Worm (Caenorhabditis elegans) whole organism, L4 larva: ENCODE measurements around the gene abu-6.

Experiments
- F10B5.3 ChIP-seq: sonication (generic microtip); optimal IDR thresholded peaks from 2 replicates; lab custom pipeline; 2016; ENCODE audit warnings: mild to moderate bottlenecking, missing genetic modification characterization, missing compliant biosample characterization
- F26F4.8 ChIP-seq: fragments of 200-800 bp; sonication (Bioruptor generic); conservative IDR thresholded peaks from 2 replicates; pipeline ENCODE4 v1.3.6; 2022; ENCODE audit warnings: missing genetic modification characterization, missing compliant biosample characterization
- F37D6.2 ChIP-seq: sonication (generic microtip); optimal IDR thresholded peaks from 2 replicates; lab custom pipeline; 2016; ENCODE audit warnings: mild to moderate bottlenecking, missing genetic modification characterization, missing compliant biosample characterization
- F44E2.7 ChIP-seq: fragments of 200-800 bp; sonication (Bioruptor generic); IDR thresholded peaks from 2 replicates; pipeline ENCODE4 v2.1.2; 2022; ENCODE audit warnings: missing genetic modification characterization, missing compliant biosample characterization
- F49E8.2 ChIP-seq: sonication (generic microtip); optimal IDR thresholded peaks from 2 replicates; lab custom pipeline; 2016; ENCODE audit warnings: missing compliant biosample characterization, mild to moderate bottlenecking, missing genetic modification characterization, borderline replicate concordance
- T20F7.1 ChIP-seq: fragments of 200-800 bp; sonication (Bioruptor generic); optimal IDR thresholded peaks from 2 replicates; lab custom pipeline; 2018; ENCODE audit warnings: mild to moderate bottlenecking, missing genetic modification characterization, missing compliant biosample characterization
- T26A8.4 ChIP-seq: fragments of 200-800 bp; sonication (Bioruptor generic); IDR thresholded peaks from 2 replicates; pipeline ENCODE4 v1.3.6; 2022; ENCODE audit warnings: missing genetic modification characterization, missing compliant biosample characterization
- Y75B8A.6 ChIP-seq: fragments of 200-800 bp; sonication (Bioruptor generic); IDR thresholded peaks from 2 replicates; pipeline ENCODE4 v1.3.6; 2022; ENCODE audit warnings: missing genetic modification reagents, missing genetic modification characterization, missing compliant biosample characterization
- ZK337.2 ChIP-seq: fragments of 200-800 bp; sonication (Bioruptor generic); IDR thresholded peaks from 2 replicates; pipeline ENCODE4 v1.3.6; 2022; ENCODE audit warnings: missing genetic modification reagents, missing genetic modification characterization, missing compliant biosample characterization
- arid-1 ChIP-seq: fragments of 200-800 bp; sonication (Bioruptor generic); conservative IDR thresholded peaks from 2 replicates; pipeline ENCODE4 v1.3.6; 2022; ENCODE audit warnings: missing genetic modification reagents, missing genetic modification characterization, missing compliant biosample characterization
- ceh-20 ChIP-seq: fragments of 200-800 bp; sonication (Bioruptor generic); IDR thresholded peaks from 2 replicates; pipeline ENCODE4 v1.3.6; 2022; ENCODE audit warnings: missing genetic modification reagents, missing genetic modification characterization, missing compliant biosample characterization
- ceh-28 ChIP-seq: fragments of 150-350 bp; optimal IDR thresholded peaks from 2 replicates; lab custom pipeline; 2014; ENCODE audit warnings: missing biosample characterization, missing genetic modification reagents, missing genetic modification characterization
- ceh-44 ChIP-seq: fragments of 200-800 bp; sonication (Bioruptor generic); IDR thresholded peaks from 2 replicates; pipeline ENCODE4 v1.3.6; 2022; ENCODE audit warnings: missing genetic modification reagents, missing genetic modification characterization, missing compliant biosample characterization
- ceh-82 ChIP-seq: sonication (generic microtip); optimal IDR thresholded peaks from 2 replicates; lab custom pipeline; 2017; ENCODE audit warnings: missing biosample characterization, missing genetic modification characterization
- ces-1 ChIP-seq: fragments of 150-350 bp; sonication (generic microtip); optimal IDR thresholded peaks from 4 replicates; lab custom pipeline; 2014; ENCODE audit warnings: missing biosample characterization, missing genetic modification reagents, missing genetic modification characterization
- daf-19 ChIP-seq: fragments of 200-800 bp; sonication (Bioruptor generic); conservative IDR thresholded peaks from 2 replicates; pipeline ENCODE4 v1.3.6; 2022; ENCODE audit warnings: missing genetic modification characterization, missing compliant biosample characterization
- daf-8 ChIP-seq: fragments of 200-800 bp; sonication (Bioruptor generic); IDR thresholded peaks from 2 replicates; pipeline ENCODE4 v1.3.6; 2022; ENCODE audit warnings: missing genetic modification characterization, missing compliant biosample characterization
- dmd-6 ChIP-seq: fragments of 200-800 bp; sonication (Bioruptor generic); IDR thresholded peaks from 2 replicates; pipeline ENCODE4 v1.3.6; 2022; ENCODE audit warnings: missing genetic modification reagents, missing genetic modification characterization, missing compliant biosample characterization
- dmd-8 ChIP-seq: fragments of 200-800 bp; sonication (Bioruptor generic); IDR thresholded peaks from 2 replicates; pipeline ENCODE4 v1.3.6; 2022; ENCODE audit warnings: missing genetic modification characterization, missing compliant biosample characterization
- dpl-1 ChIP-seq: fragments of 150-350 bp; optimal IDR thresholded peaks from 2 replicates; lab custom pipeline; 2014; ENCODE audit warnings: missing biosample characterization, missing genetic modification reagents, missing genetic modification characterization
- dve-1 ChIP-seq: sonication (generic microtip); optimal IDR thresholded peaks from 2 replicates; lab custom pipeline; 2017; ENCODE audit warnings: antibody characterized with exemption, mild to moderate bottlenecking, missing genetic modification characterization, missing compliant biosample characterization; ENCODE audit not compliant: insufficient read depth
- egl-27 ChIP-seq: sonication (generic microtip); optimal IDR thresholded peaks from 3 replicates; lab custom pipeline; 2017; ENCODE audit warnings: missing biosample characterization, missing genetic modification reagents, missing genetic modification characterization
- egl-43 ChIP-seq: fragments of 200-800 bp; sonication (Bioruptor generic); IDR thresholded peaks from 2 replicates; pipeline ENCODE4 v1.3.6; 2022; ENCODE audit warnings: missing genetic modification reagents, missing genetic modification characterization, missing compliant biosample characterization
- fkh-10 ChIP-seq: fragments of 150-350 bp; optimal IDR thresholded peaks from 2 replicates; lab custom pipeline; 2014; ENCODE audit warnings: missing biosample characterization, missing genetic modification reagents, missing genetic modification characterization
- lin-1 ChIP-seq: fragments of 200-800 bp; sonication (Bioruptor generic); IDR thresholded peaks from 2 replicates; pipeline ENCODE4 v1.3.6; 2022; ENCODE audit warnings: missing genetic modification reagents, missing genetic modification characterization, missing compliant biosample characterization
- lin-29 ChIP-seq: fragments of 200-800 bp; sonication (Bioruptor generic); IDR thresholded peaks from 2 replicates; pipeline ENCODE4 v1.3.6; 2022; ENCODE audit warnings: missing genetic modification reagents, missing genetic modification characterization, missing compliant biosample characterization
- lir-3 ChIP-seq: sonication (generic microtip); optimal IDR thresholded peaks from 2 replicates; lab custom pipeline; 2016; ENCODE audit warnings: mild to moderate bottlenecking, missing genetic modification characterization, missing compliant biosample characterization
- mes-2 ChIP-seq: sonication (generic microtip); optimal IDR thresholded peaks from 2 replicates; lab custom pipeline; 2016; ENCODE audit warnings: missing genotype, mild to moderate bottlenecking, missing genetic modification characterization, missing compliant biosample characterization; ENCODE audit not compliant: poor library complexity, severe bottlenecking
- mxl-2 ChIP-seq: fragments of 200-800 bp; sonication (Bioruptor generic); conservative IDR thresholded peaks from 2 replicates; pipeline ENCODE4 v1.3.6; 2022; ENCODE audit warnings: missing genetic modification reagents, missing genetic modification characterization, missing compliant biosample characterization
- nhr-102 ChIP-seq: sonication (generic microtip); optimal IDR thresholded peaks from 2 replicates; lab custom pipeline; 2016; ENCODE audit warnings: mild to moderate bottlenecking, missing genetic modification characterization, moderate library complexity, missing compliant biosample characterization
- nhr-11 ChIP-seq: fragments of 150-350 bp; optimal IDR thresholded peaks from 2 replicates; lab custom pipeline; 2014; ENCODE audit warnings: missing biosample characterization, missing genetic modification characterization
- nhr-111 ChIP-seq: fragments of 200-800 bp; sonication (Bioruptor generic); optimal IDR thresholded peaks from 2 replicates; lab custom pipeline; 2018; ENCODE audit warnings: mild to moderate bottlenecking, missing genetic modification characterization, missing compliant biosample characterization
- nhr-42 ChIP-seq: fragments of 200-800 bp; sonication (Bioruptor generic); IDR thresholded peaks from 2 replicates; pipeline ENCODE4 v1.3.6; 2022; ENCODE audit warnings: missing genetic modification characterization, missing compliant biosample characterization
- nhr-48 ChIP-seq: sonication (generic microtip); optimal IDR thresholded peaks from 2 replicates; lab custom pipeline; 2016; ENCODE audit warnings: mild to moderate bottlenecking, missing genetic modification characterization, missing compliant biosample characterization
- nhr-6 ChIP-seq: fragments of 150-350 bp; optimal IDR thresholded peaks from 2 replicates; lab custom pipeline; 2014; ENCODE audit warnings: missing biosample characterization, missing genetic modification characterization
- nhr-76 ChIP-seq: fragments of 150-350 bp; optimal IDR thresholded peaks from 2 replicates; lab custom pipeline; 2014; ENCODE audit warnings: missing biosample characterization, missing genetic modification characterization
- rbr-2 ChIP-seq: sonication (generic microtip); optimal IDR thresholded peaks from 2 replicates; lab custom pipeline; 2016; ENCODE audit warnings: missing genotype, missing genetic modification characterization, missing compliant biosample characterization
- sdz-12 ChIP-seq: fragments of 200-800 bp; sonication (Bioruptor generic); optimal IDR thresholded peaks from 2 replicates; lab custom pipeline; 2018; ENCODE audit warnings: mild to moderate bottlenecking, missing genetic modification characterization, missing compliant biosample characterization
- skn-1 ChIP-seq: fragments of 150-350 bp; optimal IDR thresholded peaks from 2 replicates; lab custom pipeline; 2014; ENCODE audit warnings: missing biosample characterization, missing genetic modification characterization
- spr-1 ChIP-seq: sonication (generic microtip); optimal IDR thresholded peaks from 2 replicates; lab custom pipeline; 2016; ENCODE audit warnings: mild to moderate bottlenecking, missing genetic modification characterization, missing compliant biosample characterization
- unc-62 ChIP-seq, 3 experiments: fragments of 150-350 bp in 1 of 3; sonication (generic microtip); optimal IDR thresholded peaks in 2 of 3; peaks in 1 of 3; 1 replicate in 1 of 3; 2 replicates in 2 of 3; lab custom pipeline; 2014 to 2017; ENCODE audit warnings: missing biosample characterization in 3 of 3, missing genetic modification characterization in 3 of 3, missing genetic modification reagents in 3 of 3, missing genotype in 1 of 3
- zip-11 ChIP-seq: fragments of 200-800 bp; sonication (Bioruptor generic); IDR thresholded peaks from 2 replicates; pipeline ENCODE4 v1.3.6; 2022; ENCODE audit warnings: missing genetic modification characterization, missing compliant biosample characterization
- ztf-11 ChIP-seq: fragments of 150-350 bp; optimal IDR thresholded peaks from 2 replicates; lab custom pipeline; 2014; ENCODE audit warnings: missing biosample characterization, missing genetic modification characterization

The abu-6 gene

DNA sequence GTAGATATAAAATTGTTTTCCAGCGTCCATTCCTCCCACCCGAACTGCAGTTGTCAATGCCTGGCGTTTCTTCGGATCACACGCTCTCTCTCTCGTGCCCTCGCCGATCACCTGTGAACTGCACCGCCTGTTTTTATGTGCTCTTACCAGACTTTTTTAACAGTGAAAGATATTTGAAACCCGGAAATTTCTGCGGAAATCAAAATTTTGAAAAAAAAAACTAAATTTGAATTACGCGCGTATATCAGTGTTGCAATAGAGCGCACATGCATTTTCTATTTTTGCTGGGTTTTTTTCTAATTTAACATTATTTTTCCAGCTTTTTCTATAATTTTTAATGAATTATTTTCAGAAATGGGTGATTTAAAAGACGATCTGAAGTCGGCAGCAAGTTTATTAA lies 42.4 kb upstream of the abu-6 start, which contains the start of gene ttc-37 (continued):
- TF ChIP-seq ZK337.2 (GFP tag; lab: Robert Waterston, UW) = no peak
- TF ChIP-seq egl-27 = no peak
- TF ChIP-seq lir-3 = no peak
- TF ChIP-seq ceh-44 (GFP tag; lab: Robert Waterston, UW) = no peak
- no peak for TF ChIP-seq daf-8
- TF ChIP-seq nhr-102 (tag; lab: Kevin White, UChicago) = no peak
- TF ChIP-seq nhr-48 (tag; lab: Kevin White, UChicago) = no peak
- TF ChIP-seq F49E8.2 = no peak
- no peak for TF ChIP-seq mes-2 (tag; lab: Kevin White, UChicago)
- no peak for TF ChIP-seq sdz-12
- TF ChIP-seq F37D6.2 (tag; lab: Kevin White, UChicago) = no peak
- no peak for TF ChIP-seq egl-43 (GFP tag; lab: Robert Waterston, UW)
- TF ChIP-seq nhr-76 (tag; lab: Kevin White, UChicago) = no peak
- no peak for TF ChIP-seq T20F7.1 (GFP tag; lab: Kevin White, UChicago)
- TF ChIP-seq nhr-6 (tag; lab: Kevin White, UChicago) = peak; percentile 3
- TF ChIP-seq, all 104 proteins: peak for 12

DNA sequence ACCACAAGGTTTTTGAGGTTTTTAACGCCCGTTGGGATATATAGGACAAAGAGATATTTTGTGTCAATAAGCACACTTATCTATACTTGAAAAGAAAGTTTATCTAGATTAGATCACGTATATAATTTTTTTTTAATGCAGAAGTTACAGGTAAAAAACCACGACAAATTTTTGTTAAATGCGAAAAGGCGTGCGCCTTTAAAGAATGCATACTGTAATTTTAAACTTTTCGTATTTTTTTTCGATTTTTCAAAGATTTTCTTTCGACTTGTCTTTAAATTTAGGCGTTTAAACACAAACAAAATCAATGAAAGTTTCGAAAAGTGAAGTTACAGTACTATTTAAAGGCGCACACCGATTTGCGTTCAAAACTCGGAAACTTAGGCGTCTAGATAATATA lies 42.0 kb upstream of the abu-6 start:
- no peak for TF ChIP-seq nhr-11 (tag; lab: Kevin White, UChicago)

DNA sequence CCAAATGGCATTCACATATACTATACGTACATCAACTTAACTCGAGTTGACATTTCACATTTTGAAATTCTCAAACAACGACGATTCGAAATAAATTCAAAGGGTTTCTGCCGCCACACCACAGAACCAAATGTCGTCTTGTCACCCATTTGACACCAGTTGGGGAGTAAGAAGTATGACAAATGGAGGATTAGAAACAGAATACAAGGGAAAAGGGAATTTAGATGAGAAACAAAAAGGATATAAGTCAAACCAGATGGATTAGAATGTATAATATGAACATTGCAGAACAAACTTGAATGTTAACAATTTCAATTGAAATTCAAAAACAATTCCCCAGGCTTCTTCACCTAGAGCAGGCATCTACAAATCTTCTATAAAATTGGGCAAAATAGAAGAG lies 40.0 kb upstream of the abu-6 start:
- no peak for TF ChIP-seq daf-8
- TF ChIP-seq unc-62 (GFP tag; optimal IDR thresholded peaks at IDR 0.05 in 1 of 2; lab: Kevin White, UChicago) = peak in 1 of 2 experiments; percentile 79
- no peak for TF ChIP-seq unc-62 (tag; optimal IDR thresholded peaks at IDR 0.05; lab: Kevin White, UChicago)

DNA sequence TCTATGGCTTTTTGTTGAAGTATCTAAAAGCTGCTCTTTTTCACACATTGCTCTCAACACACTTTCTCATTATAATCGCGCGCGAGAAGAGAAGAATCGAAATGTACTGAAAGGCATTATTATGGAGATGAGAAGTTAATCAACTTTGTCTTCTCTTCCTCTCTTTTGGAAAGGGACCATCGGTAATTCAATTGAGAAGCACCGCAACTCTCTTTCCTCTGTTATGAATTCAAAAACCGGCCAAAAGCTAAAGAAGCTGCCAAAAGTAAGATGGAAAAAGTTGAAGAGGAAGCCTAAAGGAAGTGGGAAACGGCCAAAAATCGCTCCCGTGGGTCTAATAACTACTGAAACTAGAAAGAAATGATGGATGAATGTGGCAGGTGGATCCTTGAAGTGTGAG lies 38.5 kb upstream of the abu-6 start:
- TF ChIP-seq Y75B8A.6 (GFP tag; lab: Robert Waterston, UW) = no peak
- TF ChIP-seq nhr-111 (GFP tag; lab: Kevin White, UChicago) = no peak
- TF ChIP-seq T26A8.4 = no peak
- peak; percentile 51 for TF ChIP-seq fkh-10 (GFP tag; lab: Kevin White, UChicago)
- no peak for TF ChIP-seq zip-11 (GFP tag; lab: Robert Waterston, UW)
- no peak for TF ChIP-seq dpl-1 (GFP tag; lab: Kevin White, UChicago)
- TF ChIP-seq rbr-2 (tag; lab: Kevin White, UChicago) = peak; percentile 8
- TF ChIP-seq skn-1 (tag; lab: Kevin White, UChicago) = no peak
- no peak for TF ChIP-seq arid-1 (GFP tag; lab: Robert Waterston, UW)
- TF ChIP-seq daf-19 (GFP tag; lab: Robert Waterston, UW) = no peak
- TF ChIP-seq mxl-2 (GFP tag; lab: Robert Waterston, UW) = no peak
- TF ChIP-seq ceh-82 (tag; lab: Kevin White, UChicago) = no peak
- TF ChIP-seq ztf-11 = no peak
- no peak for TF ChIP-seq nhr-42 (GFP tag; lab: Robert Waterston, UW)
- no peak for TF ChIP-seq nhr-102 (tag; lab: Kevin White, UChicago)
- no peak for TF ChIP-seq lin-1 (GFP tag; lab: Robert Waterston, UW)
- no peak for TF ChIP-seq nhr-76 (tag; lab: Kevin White, UChicago)
- no peak for TF ChIP-seq dmd-6 (GFP tag; lab: Robert Waterston, UW)
- TF ChIP-seq unc-62 (GFP tag; optimal IDR thresholded peaks at IDR 0.05 in 1 of 2; lab: Kevin White, UChicago) = peak in 1 of 2 experiments; percentile 44
- no peak for TF ChIP-seq unc-62 (tag; optimal IDR thresholded peaks at IDR 0.05; lab: Kevin White, UChicago)
- TF ChIP-seq F37D6.2 (tag; lab: Kevin White, UChicago) = no peak
- no peak for TF ChIP-seq spr-1
- no peak for TF ChIP-seq F26F4.8
- TF ChIP-seq dmd-8 (GFP tag; lab: Robert Waterston, UW) = no peak
- TF ChIP-seq F10B5.3 (tag; lab: Kevin White, UChicago) = no peak
- no peak for TF ChIP-seq ceh-20
- TF ChIP-seq dve-1 (tag; lab: Kevin White, UChicago) = no peak
- no peak for TF ChIP-seq lin-29 (GFP tag; lab: Robert Waterston, UW)
- TF ChIP-seq ces-1 (GFP tag; lab: Kevin White, UChicago) = peak; percentile 91
- no peak for TF ChIP-seq ceh-28 (tag; lab: Kevin White, UChicago)
- no peak for TF ChIP-seq F44E2.7 (GFP tag; lab: Robert Waterston, UW)
